Fruit fly (Drosophila melanogaster) whole organism, embryonic: ENCODE measurements around the gene SrpRbeta.

Experiments used
- Adf1 ChIP-seq: fragments of 200-800 bp; sonication (Bioruptor generic); IDR thresholded peaks from 2 replicates; pipeline ENCODE4 v1.3.6; 2022; ENCODE audit warnings: missing biosample characterization, missing genetic modification characterization
- CG11085 ChIP-seq: fragments of 200-800 bp; sonication (Bioruptor generic); IDR thresholded peaks from 2 replicates; pipeline ENCODE4 v1.3.6; 2022; ENCODE audit warnings: missing biosample characterization, missing genetic modification characterization
- CG11247 ChIP-seq: fragments of 200-800 bp; sonication (Bioruptor generic); IDR thresholded peaks from 2 replicates; pipeline ENCODE4 v1.3.6; 2022; ENCODE audit warnings: missing biosample characterization, missing genetic modification characterization
- CG11456 ChIP-seq: fragments of 200-800 bp; sonication (Bioruptor generic); IDR thresholded peaks from 3 replicates; pipeline ENCODE4 v1.3.6; 2022; ENCODE audit warnings: missing biosample characterization, missing genetic modification characterization
- CG14441 ChIP-seq: fragments of 200-800 bp; sonication (Bioruptor generic); IDR thresholded peaks from 2 replicates; pipeline ENCODE4 v1.3.6; 2022; ENCODE audit warnings: missing biosample characterization, missing genetic modification characterization
- CG15269 ChIP-seq: fragments of 200-800 bp; sonication (Bioruptor generic); optimal IDR thresholded peaks from 2 replicates; lab custom pipeline; 2018; ENCODE audit warnings: missing biosample characterization, mild to moderate bottlenecking, missing genetic modification characterization, moderate library complexity
- CG15696 ChIP-seq: fragments of 200-800 bp; sonication (Bioruptor generic); optimal IDR thresholded peaks from 2 replicates; lab custom pipeline; 2019; ENCODE audit warnings: missing biosample characterization, mild to moderate bottlenecking, missing genetic modification characterization, moderate library complexity
- CG16863 ChIP-seq: fragments of 200-800 bp; sonication (Bioruptor generic); optimal IDR thresholded peaks from 3 replicates; lab custom pipeline; 2016; ENCODE audit warnings: missing biosample characterization, missing genetic modification characterization
- CG17829 ChIP-seq: fragments of 200-800 bp; optimal IDR thresholded peaks from 2 replicates; lab custom pipeline; 2019; ENCODE audit warnings: missing biosample characterization, mild to moderate bottlenecking, missing genetic modification characterization, moderate library complexity
- CG3065 ChIP-seq: fragments of 200-800 bp; sonication (Bioruptor generic); optimal IDR thresholded peaks from 2 replicates; lab custom pipeline; 2016; ENCODE audit warnings: missing biosample characterization, missing genetic modification characterization
- CG31224 ChIP-seq: fragments of 200-800 bp; sonication (Bioruptor generic); IDR thresholded peaks from 2 replicates; pipeline ENCODE4 v1.3.6; 2022; ENCODE audit warnings: missing biosample characterization, missing genetic modification characterization
- CG31441 ChIP-seq: fragments of 200-800 bp; sonication (Bioruptor generic); IDR thresholded peaks from 2 replicates; pipeline ENCODE4 v1.3.6; 2022; ENCODE audit warnings: missing biosample characterization, missing genetic modification characterization
- CG32772 ChIP-seq: fragments of 200-800 bp; sonication (Bioruptor generic); IDR thresholded peaks from 2 replicates; pipeline ENCODE4 v1.3.6; 2022; ENCODE audit warnings: missing biosample characterization, missing genetic modification characterization
- CG5245 ChIP-seq: fragments of 200-800 bp; sonication (Bioruptor generic); optimal IDR thresholded peaks from 3 replicates; lab custom pipeline; 2016; ENCODE audit warnings: missing biosample characterization, missing genetic modification characterization
- CG6654 ChIP-seq: fragments of 200-800 bp; sonication (Bioruptor generic); optimal IDR thresholded peaks from 2 replicates; lab custom pipeline; 2017; ENCODE audit warnings: missing biosample characterization, mild to moderate bottlenecking, missing genetic modification characterization
- CG7745 ChIP-seq: fragments of 200-800 bp; sonication (Bioruptor generic); optimal IDR thresholded peaks from 2 replicates; lab custom pipeline; 2018; ENCODE audit warnings: missing biosample characterization, mild to moderate bottlenecking, missing genetic modification characterization, moderate library complexity
- CTCF ChIP-seq: fragments of 200-800 bp; sonication (Bioruptor generic); optimal IDR thresholded peaks from 2 replicates; lab custom pipeline; 2017; ENCODE audit warnings: missing biosample characterization, mild to moderate bottlenecking, missing genetic modification characterization, moderate library complexity
- Camta ChIP-seq: fragments of 200-800 bp; sonication (Bioruptor generic); optimal IDR thresholded peaks from 2 replicates; lab custom pipeline; 2016; ENCODE audit warnings: missing biosample characterization, missing genetic modification characterization
- Dfd ChIP-seq, 2 experiments: fragments of >200 bp; optimal IDR thresholded peaks; 2 replicates each; lab custom pipeline; 2017; ENCODE audit warnings: missing biosample characterization in 2 of 2, missing genetic modification characterization in 2 of 2
- Dip3 ChIP-seq: fragments of 200-800 bp; sonication (Bioruptor generic); optimal IDR thresholded peaks from 3 replicates; lab custom pipeline; 2016; ENCODE audit warnings: missing biosample characterization, missing genetic modification characterization
- Drgx ChIP-seq: fragments of 200-800 bp; sonication (Bioruptor generic); IDR thresholded peaks from 2 replicates; pipeline ENCODE4 v1.3.6; 2022; ENCODE audit warnings: missing biosample characterization, missing genetic modification characterization
- E2f1 ChIP-seq: fragments of 200-800 bp; sonication (Bioruptor generic); IDR thresholded peaks from 2 replicates; pipeline ENCODE4 v1.3.6; 2022; ENCODE audit warnings: missing biosample characterization, missing genetic modification characterization
- ERR ChIP-seq: fragments of 200-800 bp; sonication (Bioruptor generic); optimal IDR thresholded peaks from 2 replicates; lab custom pipeline; 2016; ENCODE audit warnings: missing biosample characterization, missing genetic modification characterization
- Eip74EF ChIP-seq, 2 experiments: fragments of 200-800 bp in 1 of 2; fragments of >200 bp in 1 of 2; sonication (Bioruptor generic) in 1 of 2; optimal IDR thresholded peaks; 2 replicates each; lab custom pipeline; 2017 to 2019; ENCODE audit warnings: missing biosample characterization in 2 of 2, missing genetic modification characterization in 2 of 2, mild to moderate bottlenecking in 1 of 2, moderate library complexity in 1 of 2
- H15 ChIP-seq: fragments of 200-800 bp; sonication (Bioruptor generic); IDR thresholded peaks from 3 replicates; pipeline ENCODE4 v1.3.6; 2022; ENCODE audit warnings: missing biosample characterization, missing genetic modification characterization
- HLHmδ ChIP-seq: fragments of 200-800 bp; sonication (Bioruptor generic); optimal IDR thresholded peaks from 2 replicates; lab custom pipeline; 2018; ENCODE audit warnings: missing biosample characterization, mild to moderate bottlenecking, missing genetic modification characterization, moderate library complexity
- Hr3 ChIP-seq: fragments of 200-800 bp; sonication (Bioruptor generic); optimal IDR thresholded peaks from 3 replicates; lab custom pipeline; 2016; ENCODE audit warnings: missing biosample characterization, missing genetic modification characterization
- Hr78 ChIP-seq, 2 experiments: fragments of 200-800 bp in 1 of 2; fragments of >200 bp in 1 of 2; sonication (Bioruptor generic) in 1 of 2; optimal IDR thresholded peaks; 2 replicates each; lab custom pipeline; 2017 to 2019; ENCODE audit warnings: missing biosample characterization in 2 of 2, missing genetic modification characterization in 2 of 2, mild to moderate bottlenecking in 1 of 2, moderate library complexity in 1 of 2
- Mrtf ChIP-seq: fragments of 200-800 bp; sonication (Bioruptor generic); IDR thresholded peaks from 3 replicates; pipeline ENCODE4 v1.3.6; 2022; ENCODE audit warnings: missing biosample characterization, missing genetic modification characterization
- Rfx ChIP-seq: fragments of 200-800 bp; sonication (Bioruptor generic); IDR thresholded peaks from 2 replicates; pipeline ENCODE4 v1.3.6; 2022; ENCODE audit warnings: missing biosample characterization, missing genetic modification characterization
- Ssrp ChIP-seq: fragments of 200-800 bp; sonication (Bioruptor generic); optimal IDR thresholded peaks from 2 replicates; lab custom pipeline; 2018; ENCODE audit warnings: missing biosample characterization, mild to moderate bottlenecking, missing genetic modification characterization, moderate library complexity
- az2 ChIP-seq: fragments of 200-800 bp; sonication (Bioruptor generic); optimal IDR thresholded peaks from 3 replicates; lab custom pipeline; 2016; ENCODE audit warnings: missing biosample characterization, missing genetic modification characterization
- bigmax ChIP-seq: fragments of 200-800 bp; sonication (Bioruptor generic); optimal IDR thresholded peaks from 2 replicates; lab custom pipeline; 2018; ENCODE audit warnings: missing biosample characterization, mild to moderate bottlenecking, missing genetic modification characterization
- cato ChIP-seq: fragments of 200-800 bp; sonication (Bioruptor generic); optimal IDR thresholded peaks from 2 replicates; lab custom pipeline; 2016; ENCODE audit warnings: missing biosample characterization, missing genetic modification characterization, borderline replicate concordance
- fu2 ChIP-seq: fragments of 200-800 bp; sonication (Bioruptor generic); optimal IDR thresholded peaks from 2 replicates; lab custom pipeline; 2016; ENCODE audit warnings: missing biosample characterization, missing genetic modification characterization
- gem ChIP-seq: fragments of 200-800 bp; sonication (Bioruptor generic); optimal IDR thresholded peaks from 2 replicates; lab custom pipeline; 2019; ENCODE audit warnings: missing biosample characterization, mild to moderate bottlenecking, missing genetic modification characterization, moderate library complexity
- gfzf ChIP-seq: fragments of 200-800 bp; sonication (Bioruptor generic); optimal IDR thresholded peaks from 2 replicates; lab custom pipeline; 2016; ENCODE audit warnings: missing biosample characterization, mild to moderate bottlenecking, missing genetic modification characterization, moderate library complexity
- gt ChIP-seq: fragments of 200-800 bp; sonication (Bioruptor generic); IDR thresholded peaks from 2 replicates; pipeline ENCODE4 v1.3.6; 2022; ENCODE audit warnings: missing biosample characterization, missing genetic modification characterization
- ind ChIP-seq: fragments of 200-800 bp; sonication (Bioruptor generic); optimal IDR thresholded peaks from 3 replicates; lab custom pipeline; 2016; ENCODE audit warnings: missing biosample characterization, missing genetic modification characterization
- insv ChIP-seq, 2 experiments: fragments of 200-800 bp; sonication (Bioruptor generic); optimal IDR thresholded peaks; 3 replicates each; lab custom pipeline; 2016 to 2018; ENCODE audit warnings: missing biosample characterization in 2 of 2, missing genetic modification characterization in 2 of 2
- kah ChIP-seq: fragments of 200-800 bp; sonication (Bioruptor generic); optimal IDR thresholded peaks from 2 replicates; lab custom pipeline; 2018; ENCODE audit warnings: missing biosample characterization, mild to moderate bottlenecking, missing genetic modification characterization
- lbe ChIP-seq: fragments of 200-800 bp; sonication (Bioruptor generic); optimal IDR thresholded peaks from 2 replicates; lab custom pipeline; 2016; ENCODE audit warnings: missing biosample characterization, mild to moderate bottlenecking, missing genetic modification characterization
- mld ChIP-seq: fragments of 200-800 bp; sonication (Bioruptor generic); IDR thresholded peaks from 3 replicates; pipeline ENCODE4 v1.3.6; 2022; ENCODE audit warnings: missing biosample characterization, missing genetic modification characterization; ENCODE audit not compliant: partially characterized antibody
- nom ChIP-seq: fragments of 200-800 bp; sonication (Bioruptor generic); optimal IDR thresholded peaks from 2 replicates; lab custom pipeline; 2017; ENCODE audit warnings: missing biosample characterization, missing genetic modification characterization, mild to moderate bottlenecking, moderate library complexity, missing genetic modification reagents
- ranshi ChIP-seq: fragments of 200-800 bp; sonication (Bioruptor generic); IDR thresholded peaks from 2 replicates; pipeline ENCODE4 v1.3.6; 2022; ENCODE audit warnings: missing biosample characterization, missing genetic modification characterization
- sr ChIP-seq: fragments of 200-800 bp; sonication (Bioruptor generic); IDR thresholded peaks from 3 replicates; pipeline ENCODE4 v1.3.6; 2022; ENCODE audit warnings: missing biosample characterization, missing genetic modification characterization
- trem ChIP-seq: fragments of 200-800 bp; optimal IDR thresholded peaks from 3 replicates; lab custom pipeline; 2019; ENCODE audit warnings: missing biosample characterization, mild to moderate bottlenecking, missing genetic modification characterization, moderate library complexity
- wdn ChIP-seq: fragments of 200-800 bp; sonication (Bioruptor generic); IDR thresholded peaks from 2 replicates; pipeline ENCODE4 v1.3.6; 2022; ENCODE audit warnings: missing biosample characterization, missing genetic modification characterization
- yki ChIP-seq: fragments of >200 bp; optimal IDR thresholded peaks from 3 replicates; lab custom pipeline; 2018
- zf30C ChIP-seq: fragments of 200-800 bp; sonication (Bioruptor generic); optimal IDR thresholded peaks from 3 replicates; lab custom pipeline; 2018; ENCODE audit warnings: missing biosample characterization, mild to moderate bottlenecking, missing genetic modification characterization

SrpRbeta gene

DNA sequence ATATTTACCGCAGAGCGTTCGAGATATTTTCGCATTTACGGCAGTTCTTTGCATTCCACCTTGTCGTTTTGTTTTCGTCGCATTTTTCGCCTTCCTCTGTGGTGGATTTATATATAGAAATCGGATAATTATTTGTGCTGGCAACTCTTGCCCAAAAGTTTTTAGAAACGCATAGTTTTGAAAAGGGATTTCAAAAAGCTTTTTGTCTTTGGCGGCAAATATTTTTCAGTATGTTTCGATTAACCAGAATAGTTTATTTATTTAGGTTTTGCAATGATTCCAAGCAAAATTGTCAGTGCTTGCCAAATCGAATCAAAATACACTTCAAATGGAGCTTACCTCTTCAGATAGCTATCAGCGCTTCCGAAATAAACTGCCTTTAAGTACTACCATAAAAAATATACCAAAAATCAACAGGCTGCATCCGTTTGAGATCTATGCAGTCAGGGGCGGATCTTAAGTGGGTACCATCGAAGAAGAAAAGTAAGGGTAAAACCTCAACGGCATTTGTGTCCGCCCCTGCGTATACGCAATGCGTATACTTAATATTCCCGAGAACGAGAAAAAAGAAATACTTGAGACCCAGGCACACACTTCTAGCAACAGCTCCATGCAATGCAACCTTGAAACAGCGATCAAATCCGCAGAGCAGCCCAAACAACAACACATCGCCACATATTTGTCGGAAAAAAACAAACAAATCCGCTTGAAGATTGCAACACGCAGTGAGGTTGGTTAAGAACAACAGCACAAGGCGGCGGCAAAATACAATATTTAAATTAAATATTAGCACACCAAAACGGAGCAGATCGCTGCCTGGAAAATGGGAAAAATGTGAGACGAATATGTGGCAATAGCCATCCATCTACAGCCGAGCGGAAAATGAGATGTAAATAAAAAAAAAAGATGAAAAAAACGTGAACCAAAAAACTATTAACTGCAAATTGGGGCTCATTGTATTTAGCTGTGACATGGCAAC is 29.9 kb upstream of the SrpRbeta start, which contains the start of gene CG13306 (continued):
- TF ChIP-seq CG6654 (GFP tag; lab: Kevin White, UChicago) (no peak), Eip74EF (GFP tag; optimal IDR thresholded peaks at IDR 0.05; lab: Kevin White, UChicago) (no peak), lbe (GFP tag; lab: Kevin White, UChicago) (no peak), insv (GFP tag; optimal IDR thresholded peaks at IDR 0.05; lab: Kevin White, UChicago) (no peak), Hr78 (GFP tag; optimal IDR thresholded peaks at IDR 0.05; lab: Kevin White, UChicago) (no peak), Rfx (GFP tag; lab: Robert Waterston, UW) (peak; percentile 18; the same call in 1 of the 2 replicates), CG5245 (GFP tag; lab: Kevin White, UChicago) (no peak), gt (GFP tag; lab: Robert Waterston, UW) (no peak), CG11085 (no peak), Drgx (GFP tag; lab: Robert Waterston, UW) (no peak), cato (GFP tag; lab: Kevin White, UChicago) (no peak), sr (GFP tag; lab: Robert Waterston, UW) (no peak), ind (GFP tag; lab: Kevin White, UChicago) (no peak), mld (no peak), CG15269 (tag; lab: Kevin White, UChicago) (peak; percentile 28), CG32772 (GFP tag; lab: Robert Waterston, UW) (no peak), CG14441 (GFP tag; lab: Robert Waterston, UW) (peak; percentile 48; the same call in 1 of the 2 replicates), gem (tag; lab: Kevin White, UChicago) (no peak), Hr3 (GFP tag; lab: Kevin White, UChicago) (no peak), Dip3 (GFP tag; lab: Kevin White, UChicago) (no peak), ERR (GFP tag; lab: Kevin White, UChicago) (no peak), CG31441 (GFP tag; lab: Robert Waterston, UW) (no peak), Ssrp (tag; lab: Kevin White, UChicago) (no peak), wdn (no peak), H15 (no peak), CTCF (no peak), CG11247 (GFP tag; lab: Robert Waterston, UW) (0 out of 2 replicates have a peak, but pooled peaks have one; percentile 6), bigmax (GFP tag; lab: Kevin White, UChicago) (no peak), CG3065 (GFP tag; lab: Kevin White, UChicago) (no peak), Camta (GFP tag; lab: Kevin White, UChicago) (no peak), trem (tag; lab: Kevin White, UChicago) (no peak), CG7745 (no peak), HLHmδ (GFP tag; lab: Kevin White, UChicago) (no peak), ranshi (GFP tag; lab: Robert Waterston, UW) (no peak), E2f1 (GFP tag; lab: Robert Waterston, UW) (no peak), gfzf (GFP tag; lab: Kevin White, UChicago) (no peak), Mrtf (peak; percentile 54; the same call in 2 of the 3 replicates), CG31224 (GFP tag; lab: Robert Waterston, UW) (no peak), Adf1 (GFP tag; lab: Robert Waterston, UW) (no peak), kah (peak; percentile 24), CG11456 (GFP tag; lab: Robert Waterston, UW) (0 out of 3 replicates have a peak, but pooled peaks have one; percentile 18), CG17829 (tag; lab: Kevin White, UChicago) (no peak), CG15696 (tag; lab: Kevin White, UChicago) (no peak), fu2 (GFP tag; lab: Kevin White, UChicago) (no peak), Dfd (GFP tag; optimal IDR thresholded peaks at IDR 0.05; lab: Kevin White, UChicago) (no peak), nom (GFP tag; lab: Kevin White, UChicago) (no peak), CG16863 (GFP tag; lab: Kevin White, UChicago) (no peak), yki (lab: Kevin White, UChicago) (no peak), zf30C (GFP tag; lab: Kevin White, UChicago) (no peak), az2 (GFP tag; lab: Kevin White, UChicago) (no peak)
